Worm (Caenorhabditis elegans) whole organism, young adult: ENCODE results near the gene Y67D2.2.

ENCODE experiments used
- B0019.2 ChIP-seq: fragments of 200-800 bp; sonication (Bioruptor generic); conservative IDR thresholded peaks from 2 replicates; pipeline ENCODE4 v1.3.6; 2022; ENCODE audit warnings: missing genetic modification reagents, missing genetic modification characterization, missing compliant biosample characterization
- mel-28 ChIP-seq: sonication (generic microtip); optimal IDR thresholded peaks from 2 replicates; lab custom pipeline; 2016; ENCODE audit warnings: borderline replicate concordance, mild to moderate bottlenecking, missing genetic modification characterization, missing compliant biosample characterization
- unc-62 ChIP-seq: fragments of 150-350 bp; optimal IDR thresholded peaks from 2 replicates; lab custom pipeline; 2014; ENCODE audit warnings: missing biosample characterization, missing genetic modification reagents, missing genetic modification characterization

- TF ChIP-seq B0019.2 (GFP tag; lab: Robert Waterston, UW) (no peak), unc-62 (GFP tag; lab: Kevin White, UChicago) (no peak), mel-28 (no peak)
Measured at ce11 chrIII:1580142-1580541, 21.5 kb downstream of the Y67D2.2 start.
